Worm (Caenorhabditis elegans) whole organism, L1 larva: ENCODE results near the gene Y76B12C.6.

ENCODE experiments used
- C04F5.9 ChIP-seq: sonication (generic microtip); optimal IDR thresholded peaks from 2 replicates; lab custom pipeline; 2016; ENCODE audit warnings: missing genetic modification characterization, missing compliant biosample characterization
- F16B12.6 ChIP-seq: fragments of 150-350 bp; optimal IDR thresholded peaks from 2 replicates; lab custom pipeline; 2014; ENCODE audit warnings: missing biosample characterization, missing genetic modification characterization
- aha-1 ChIP-seq: fragments of 150-350 bp; optimal IDR thresholded peaks from 2 replicates; lab custom pipeline; 2014; ENCODE audit warnings: missing biosample characterization, missing genetic modification characterization
- aly-2 ChIP-seq: fragments of 150-350 bp; optimal IDR thresholded peaks from 2 replicates; lab custom pipeline; 2014; ENCODE audit warnings: missing biosample characterization, missing genetic modification characterization
- ama-1 ChIP-seq: fragments of 150-350 bp; optimal IDR thresholded peaks from 2 replicates; lab custom pipeline; 2014
- ceh-63 ChIP-seq: fragments of 200-800 bp; sonication (Bioruptor generic); optimal IDR thresholded peaks from 2 replicates; lab custom pipeline; 2018; ENCODE audit warnings: mild to moderate bottlenecking, missing genetic modification characterization, missing compliant biosample characterization
- ceh-8 ChIP-seq: fragments of 200-800 bp; sonication (Bioruptor generic); optimal IDR thresholded peaks from 2 replicates; lab custom pipeline; 2018; ENCODE audit warnings: mild to moderate bottlenecking, missing genetic modification characterization, moderate library complexity, missing compliant biosample characterization
- ceh-88 ChIP-seq: fragments of 200-800 bp; sonication (Bioruptor generic); IDR thresholded peaks from 2 replicates; pipeline ENCODE4 v1.3.6; 2022; ENCODE audit warnings: missing genetic modification characterization, missing compliant biosample characterization
- ceh-90 ChIP-seq: sonication (generic microtip); optimal IDR thresholded peaks from 2 replicates; lab custom pipeline; 2016; ENCODE audit warnings: missing genetic modification characterization, missing compliant biosample characterization
- ces-1 ChIP-seq: fragments of 150-350 bp; optimal IDR thresholded peaks from 2 replicates; lab custom pipeline; 2014; ENCODE audit warnings: missing biosample characterization, missing genetic modification reagents, missing genetic modification characterization
- dpl-1 ChIP-seq, 3 experiments: fragments of 150-350 bp in 2 of 3; sonication (generic microtip) in 1 of 3; optimal IDR thresholded peaks; 2 replicates each; lab custom pipeline; 2014 to 2017; ENCODE audit warnings: missing biosample characterization in 3 of 3, missing genetic modification characterization in 3 of 3, missing genetic modification reagents in 3 of 3
- dsc-1 ChIP-seq: sonication (generic microtip); optimal IDR thresholded peaks from 2 replicates; lab custom pipeline; 2016; ENCODE audit warnings: mild to moderate bottlenecking, missing genetic modification characterization, missing compliant biosample characterization
- efl-1 ChIP-seq, 4 experiments: fragments of 150-350 bp; optimal IDR thresholded peaks in 3 of 4; peaks in 1 of 4; 1 replicate in 1 of 4; 2 replicates in 3 of 4; lab custom pipeline; 2014; ENCODE audit warnings: missing biosample characterization in 2 of 4, missing genetic modification characterization in 2 of 4, missing genetic modification reagents in 2 of 4
- efl-3 ChIP-seq: fragments of 200-800 bp; sonication (Bioruptor generic); optimal IDR thresholded peaks from 2 replicates; lab custom pipeline; 2018; ENCODE audit warnings: mild to moderate bottlenecking, missing genetic modification characterization, missing compliant biosample characterization
- egl-13 ChIP-seq: sonication (generic microtip); optimal IDR thresholded peaks from 2 replicates; lab custom pipeline; 2016; ENCODE audit warnings: missing genotype, missing genetic modification reagents, missing genetic modification characterization, missing compliant biosample characterization
- elt-3 ChIP-seq, 6 experiments: fragments of 150-350 bp in 1 of 6; sonication (generic microtip); optimal IDR thresholded peaks; 2 replicates each; lab custom pipeline; 2017 to 2018; ENCODE audit warnings: missing biosample characterization in 6 of 6, missing genetic modification characterization in 6 of 6, inconsistent platforms in 1 of 6
- ets-5 ChIP-seq: fragments of 200-800 bp; sonication (Bioruptor generic); IDR thresholded peaks from 2 replicates; pipeline ENCODE4 v1.3.6; 2022; ENCODE audit warnings: missing genetic modification characterization, missing compliant biosample characterization
- fkh-4 ChIP-seq: sonication (generic microtip); optimal IDR thresholded peaks from 2 replicates; lab custom pipeline; 2016; ENCODE audit warnings: missing compliant biosample characterization, missing genetic modification characterization, borderline replicate concordance
- fkh-8 ChIP-seq: sonication (generic microtip); optimal IDR thresholded peaks from 2 replicates; lab custom pipeline; 2016; ENCODE audit warnings: mild to moderate bottlenecking, missing genetic modification characterization, missing compliant biosample characterization
- grh-1 ChIP-seq: fragments of 200-800 bp; sonication (Bioruptor generic); IDR thresholded peaks from 2 replicates; pipeline ENCODE4 v1.3.6; 2022; ENCODE audit warnings: missing genetic modification reagents, missing genetic modification characterization, missing compliant biosample characterization
- hlh-4 ChIP-seq: sonication (generic microtip); optimal IDR thresholded peaks from 2 replicates; lab custom pipeline; 2016; ENCODE audit warnings: mild to moderate bottlenecking, missing genetic modification characterization, missing compliant biosample characterization
- irx-1 ChIP-seq: sonication (generic microtip); optimal IDR thresholded peaks from 2 replicates; lab custom pipeline; 2016; ENCODE audit warnings: missing genetic modification characterization, missing compliant biosample characterization
- isw-1 ChIP-seq: fragments of 200-800 bp; sonication (Bioruptor generic); IDR thresholded peaks from 2 replicates; pipeline ENCODE4 v1.3.6; 2022; ENCODE audit warnings: missing genetic modification characterization, missing compliant biosample characterization
- jun-1 ChIP-seq: fragments of 150-350 bp; optimal IDR thresholded peaks from 2 replicates; lab custom pipeline; 2014; ENCODE audit warnings: missing biosample characterization, missing genetic modification reagents, missing genetic modification characterization
- lin-15B ChIP-seq: fragments of 150-350 bp; sonication (generic microtip); optimal IDR thresholded peaks from 3 replicates; lab custom pipeline; 2014; ENCODE audit warnings: missing biosample characterization, missing genetic modification characterization
- lin-35 ChIP-seq, 2 experiments: fragments of 150-350 bp; optimal IDR thresholded peaks; 2 replicates each; lab custom pipeline; 2014; ENCODE audit warnings: missing biosample characterization in 2 of 2, missing genetic modification characterization in 2 of 2, missing genetic modification reagents in 2 of 2
- lir-3 ChIP-seq: sonication (generic microtip); optimal IDR thresholded peaks from 2 replicates; lab custom pipeline; 2016; ENCODE audit warnings: mild to moderate bottlenecking, missing genetic modification characterization, moderate library complexity, missing compliant biosample characterization; ENCODE audit not compliant: poor library complexity
- lsy-2 ChIP-seq, 2 experiments: fragments of 150-350 bp; optimal IDR thresholded peaks; 2 replicates each; lab custom pipeline; 2014; ENCODE audit warnings: missing biosample characterization in 2 of 2, missing genetic modification characterization in 2 of 2
- mab-9 ChIP-seq: fragments of 200-800 bp; sonication (Bioruptor generic); IDR thresholded peaks from 2 replicates; pipeline ENCODE4 v1.3.6; 2022; ENCODE audit warnings: missing genetic modification reagents, missing genetic modification characterization, missing compliant biosample characterization
- mef-2 ChIP-seq: fragments of 150-350 bp; optimal IDR thresholded peaks from 2 replicates; lab custom pipeline; 2014; ENCODE audit warnings: missing biosample characterization, missing genetic modification characterization
- mep-1 ChIP-seq: fragments of 150-350 bp; optimal IDR thresholded peaks from 2 replicates; lab custom pipeline; 2014; ENCODE audit warnings: missing biosample characterization, missing genetic modification characterization
- nhr-19 ChIP-seq: fragments of 200-800 bp; sonication (Bioruptor generic); conservative IDR thresholded peaks from 2 replicates; pipeline ENCODE4 v1.3.6; 2022; ENCODE audit warnings: missing genetic modification characterization, missing compliant biosample characterization
- nhr-20 ChIP-seq: sonication (generic microtip); optimal IDR thresholded peaks from 2 replicates; lab custom pipeline; 2016; ENCODE audit warnings: mild to moderate bottlenecking, missing genetic modification characterization, missing compliant biosample characterization
- nhr-237 ChIP-seq: fragments of 150-350 bp; optimal IDR thresholded peaks from 2 replicates; lab custom pipeline; 2014; ENCODE audit warnings: missing biosample characterization, missing genetic modification characterization
- nhr-28 ChIP-seq: fragments of 150-350 bp; optimal IDR thresholded peaks from 2 replicates; lab custom pipeline; 2014; ENCODE audit warnings: missing biosample characterization, missing genetic modification characterization
- nhr-47 ChIP-seq: sonication (generic microtip); optimal IDR thresholded peaks from 2 replicates; lab custom pipeline; 2016; ENCODE audit warnings: mild to moderate bottlenecking, missing genetic modification characterization, moderate library complexity, missing compliant biosample characterization
- nhr-71 ChIP-seq: sonication (generic microtip); optimal IDR thresholded peaks from 2 replicates; lab custom pipeline; 2016; ENCODE audit warnings: mild to moderate bottlenecking, missing genetic modification characterization, moderate library complexity, missing compliant biosample characterization
- nhr-76 ChIP-seq: sonication (generic microtip); optimal IDR thresholded peaks from 2 replicates; lab custom pipeline; 2017; ENCODE audit warnings: missing biosample characterization, missing genetic modification characterization
- nhr-84 ChIP-seq: sonication (generic microtip); optimal IDR thresholded peaks from 2 replicates; lab custom pipeline; 2017; ENCODE audit warnings: missing biosample characterization, missing genetic modification characterization
- nhr-85 ChIP-seq: sonication (generic microtip); peaks from one replicate; lab custom pipeline; 2016; ENCODE audit warnings: missing genetic modification characterization, inconsistent platforms, missing compliant biosample characterization
- pax-3 ChIP-seq: fragments of 200-800 bp; sonication (Bioruptor generic); optimal IDR thresholded peaks from 2 replicates; lab custom pipeline; 2018; ENCODE audit warnings: mild to moderate bottlenecking, missing genetic modification characterization, moderate library complexity, missing compliant biosample characterization
- rnt-1 ChIP-seq: sonication (generic microtip); optimal IDR thresholded peaks from 2 replicates; lab custom pipeline; 2016; ENCODE audit warnings: mild to moderate bottlenecking, missing genetic modification characterization, moderate library complexity, missing compliant biosample characterization
- snpc-4 ChIP-seq: fragments of 150-350 bp; optimal IDR thresholded peaks from 2 replicates; lab custom pipeline; 2014; ENCODE audit warnings: missing biosample characterization, missing genetic modification characterization
- snu-23 ChIP-seq: sonication (generic microtip); optimal IDR thresholded peaks from 2 replicates; lab custom pipeline; 2016; ENCODE audit warnings: missing genetic modification characterization, missing compliant biosample characterization
- sptf-1 ChIP-seq: fragments of 150-350 bp; optimal IDR thresholded peaks from 2 replicates; lab custom pipeline; 2014; ENCODE audit warnings: missing biosample characterization, missing genetic modification characterization
- sup-37 ChIP-seq: fragments of 200-800 bp; sonication (Bioruptor generic); optimal IDR thresholded peaks from 2 replicates; lab custom pipeline; 2018; ENCODE audit warnings: mild to moderate bottlenecking, missing genetic modification characterization, missing compliant biosample characterization
- swsn-7 ChIP-seq: sonication (generic microtip); optimal IDR thresholded peaks from 2 replicates; lab custom pipeline; 2016; ENCODE audit warnings: missing genetic modification characterization, missing compliant biosample characterization
- unc-130 ChIP-seq: fragments of 150-350 bp; optimal IDR thresholded peaks from 2 replicates; lab custom pipeline; 2017; ENCODE audit warnings: missing biosample characterization, missing genetic modification characterization, inconsistent platforms
- unc-30 ChIP-seq: sonication (generic microtip); optimal IDR thresholded peaks from 2 replicates; lab custom pipeline; 2017; ENCODE audit warnings: missing biosample characterization, missing genetic modification characterization
- vab-15 ChIP-seq: sonication (generic microtip); optimal IDR thresholded peaks from 2 replicates; lab custom pipeline; 2017; ENCODE audit warnings: missing genotype, mild to moderate bottlenecking, missing genetic modification characterization, missing compliant biosample characterization
- xbp-1 ChIP-seq: sonication (generic microtip); optimal IDR thresholded peaks from 2 replicates; lab custom pipeline; 2016; ENCODE audit warnings: missing genetic modification characterization, missing compliant biosample characterization
- zag-1 ChIP-seq: fragments of 150-350 bp; optimal IDR thresholded peaks from 2 replicates; lab custom pipeline; 2014; ENCODE audit warnings: missing biosample characterization, missing genetic modification characterization
- zip-4 ChIP-seq: fragments of 200-800 bp; sonication (Bioruptor generic); optimal IDR thresholded peaks from 2 replicates; lab custom pipeline; 2018; ENCODE audit warnings: mild to moderate bottlenecking, missing genetic modification characterization, moderate library complexity, missing compliant biosample characterization
- ztf-4 ChIP-seq: fragments of 150-350 bp; optimal IDR thresholded peaks from 2 replicates; lab custom pipeline; 2014; ENCODE audit warnings: missing biosample characterization, missing genetic modification characterization

Y76B12C.6 gene

ce11 chrIV:1980961-1981446 lies at the start of gene Y76B12C.6:
Gene Y76B12C.6, plus strand, starts transcription at chrIV:1981396.
- TF ChIP-seq ceh-63 (no peak), sptf-1 (tag; lab: Kevin White, UChicago) (no peak), C04F5.9 (no peak), aly-2 (tag; lab: Kevin White, UChicago) (no peak), unc-30 (tag; lab: Kevin White, UChicago) (no peak), aha-1 (tag; lab: Kevin White, UChicago) (no peak), lin-35 (GFP tag; optimal IDR thresholded peaks at IDR 0.05; lab: Kevin White, UChicago) (peak; percentile 20 to 40), sup-37 (GFP tag; lab: Kevin White, UChicago) (no peak), lin-15B (tag; lab: Kevin White, UChicago) (no peak), vab-15 (tag; lab: Kevin White, UChicago) (no peak), unc-130 (peak; percentile 47), mef-2 (no peak), mab-9 (GFP tag; lab: Robert Waterston, UW) (no peak), isw-1 (GFP tag; lab: Robert Waterston, UW) (no peak), efl-1 (optimal IDR thresholded peaks at IDR 0.05; lab: Kevin White, UChicago) (peak; percentile 25 to 33), efl-1 (GFP tag; optimal IDR thresholded peaks at IDR 0.05 in 1 of 2; lab: Kevin White, UChicago) (peak; percentile 37 to 76), fkh-8 (tag; lab: Kevin White, UChicago) (peak; percentile 5), grh-1 (no peak), ceh-88 (no peak), nhr-19 (GFP tag; lab: Robert Waterston, UW) (no peak), jun-1 (tag; lab: Kevin White, UChicago) (no peak), nhr-28 (tag; lab: Kevin White, UChicago) (no peak), ces-1 (GFP tag; lab: Kevin White, UChicago) (no peak), nhr-84 (tag; lab: Kevin White, UChicago) (no peak), dpl-1 (GFP tag; optimal IDR thresholded peaks at IDR 0.05; lab: Kevin White, UChicago) (peak in 2 of 3 experiments; percentile 36), snpc-4 (tag; lab: Kevin White, UChicago) (no peak), zip-4 (GFP tag; lab: Kevin White, UChicago) (no peak), fkh-4 (tag; lab: Kevin White, UChicago) (no peak), ztf-4 (tag; lab: Kevin White, UChicago) (no peak), nhr-85 (tag; lab: Kevin White, UChicago) (no peak), hlh-4 (tag; lab: Kevin White, UChicago) (no peak), xbp-1 (tag; lab: Kevin White, UChicago) (peak; percentile 45), nhr-237 (tag; lab: Kevin White, UChicago) (no peak), mep-1 (no peak), ets-5 (GFP tag; lab: Robert Waterston, UW) (no peak), snu-23 (GFP tag; lab: Kevin White, UChicago) (peak; percentile 42), nhr-71 (tag; lab: Kevin White, UChicago) (no peak), nhr-20 (tag; lab: Kevin White, UChicago) (no peak), efl-3 (GFP tag; lab: Kevin White, UChicago) (no peak), ceh-8 (GFP tag; lab: Kevin White, UChicago) (no peak), F16B12.6 (tag; lab: Kevin White, UChicago) (no peak), nhr-47 (tag; lab: Kevin White, UChicago) (no peak), irx-1 (tag; lab: Kevin White, UChicago) (no peak), dsc-1 (tag; lab: Kevin White, UChicago) (no peak), lir-3 (no peak), pax-3 (tag; lab: Kevin White, UChicago) (no peak), egl-13 (tag; lab: Kevin White, UChicago) (no peak), lsy-2 (tag; optimal IDR thresholded peaks at IDR 0.05; lab: Kevin White, UChicago) (peak; percentile 24 to 46), swsn-7 (tag; lab: Kevin White, UChicago) (no peak), rnt-1 (tag; lab: Kevin White, UChicago) (no peak), zag-1 (tag; lab: Kevin White, UChicago) (no peak), elt-3 (tag; optimal IDR thresholded peaks at IDR 0.05; lab: Kevin White, UChicago) (no peak), ceh-90 (no peak), ama-1 (lab: Kevin White, UChicago) (no peak), nhr-76 (tag; lab: Kevin White, UChicago) (no peak)
